Fruit fly (Drosophila melanogaster): Measurements from ENCODE around the gene CG17364.

Gene CG17364

DNA sequence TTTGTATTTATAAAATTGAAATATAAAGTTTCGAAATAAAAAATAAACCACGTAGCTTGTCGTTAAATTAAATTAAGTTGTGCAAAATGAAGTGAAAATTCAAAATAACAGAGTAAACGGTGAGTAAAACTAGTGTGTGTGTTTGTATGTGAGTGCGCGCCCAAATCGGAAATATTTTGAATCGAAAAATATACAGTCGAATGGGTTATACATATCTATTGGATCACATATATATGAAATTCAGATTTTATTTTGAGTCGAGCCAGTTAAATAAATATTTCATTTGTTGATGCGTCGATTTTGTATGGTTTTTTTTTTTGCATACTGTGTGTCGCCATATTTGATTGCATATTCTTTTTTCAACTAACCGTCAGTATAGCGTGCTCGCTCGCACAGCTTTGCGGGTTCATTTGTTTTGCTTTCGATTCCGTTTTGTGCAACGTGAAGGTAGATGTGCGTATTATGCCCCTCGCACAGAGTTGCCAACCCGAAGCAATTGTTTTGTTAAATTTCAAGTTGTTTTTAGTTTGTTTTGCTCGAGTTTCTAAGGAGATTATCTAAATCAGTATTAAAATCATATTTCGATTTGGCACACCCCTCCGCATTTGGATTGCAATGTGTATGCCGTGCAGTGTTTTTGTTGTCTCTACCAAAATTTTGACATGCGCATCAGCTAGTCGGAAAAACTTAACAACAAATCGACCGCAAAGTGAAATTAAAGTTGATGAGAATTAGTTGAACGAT lies 10.3 kb upstream of the CG17364 start:
- TF ChIP-seq CTCF (optimal IDR thresholded peaks at IDR 0.05) (no peak), CG8478 (optimal IDR thresholded peaks at IDR 0.05) (no peak)

- TF ChIP-seq CG8478 (optimal IDR thresholded peaks at IDR 0.05) (no peak), CTCF (optimal IDR thresholded peaks at IDR 0.05) (peak in 1 of 2 experiments; percentile 4)
Observed at dm6 chr3L:14002524-14003135, 9.4 kb upstream of the CG17364 start.

- no peak for TF ChIP-seq CTCF (optimal IDR thresholded peaks at IDR 0.05)
- TF ChIP-seq CG8478 (optimal IDR thresholded peaks at IDR 0.05): no peak
Observed at dm6 chr3L:14001658-14002523, 8.7 kb upstream of the CG17364 start, which contains the start of the genes Nprl3 and upSET. TSS of gene Nprl3 (minus strand) at chr3L:14001880. TSS of gene upSET (plus strand) at chr3L:14002127.

- TF ChIP-seq CTCF (optimal IDR thresholded peaks at IDR 0.05) (no peak), CG8478 (optimal IDR thresholded peaks at IDR 0.05) (no peak)
Observed at dm6 chr3L:13999204-13999603, 6.0 kb upstream of the CG17364 start, which contains the start of gene CG17359. TSS of gene CG17359 (minus strand) at chr3L:13999251.

DNA sequence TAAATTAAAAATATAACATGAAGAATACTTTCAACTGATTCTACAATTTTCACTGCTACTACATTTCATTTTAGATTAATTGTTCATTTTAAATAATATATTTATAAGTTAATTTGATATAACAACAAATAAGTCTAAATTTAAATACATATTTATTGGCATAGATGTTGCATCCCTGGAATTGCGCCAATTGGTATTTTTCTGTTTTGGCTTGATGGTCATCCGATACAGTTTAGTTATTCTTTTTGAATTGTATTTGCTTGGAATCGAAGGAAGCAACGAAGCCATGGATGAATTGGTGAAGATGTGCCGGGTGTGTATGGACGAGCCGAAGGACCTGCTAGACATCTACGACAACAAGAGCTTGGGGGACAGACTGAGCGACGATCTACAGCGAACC lies 3.8 kb upstream of the CG17364 start, which contains the start of gene CG17361:
Gene CG17361, plus strand, starts transcription at position 200 of the 400 bp plus-strand sequence.
- TF ChIP-seq CTCF (optimal IDR thresholded peaks at IDR 0.05): no peak
- no peak for TF ChIP-seq CG8478 (optimal IDR thresholded peaks at IDR 0.05)

dm6 chr3L:13996437-13996836 lies 3.2 kb upstream of the CG17364 start:
- TF ChIP-seq CTCF (optimal IDR thresholded peaks at IDR 0.05) (no peak), CG8478 (optimal IDR thresholded peaks at IDR 0.05) (no peak)

dm6 chr3L:13993742-13994719 lies 831 bp upstream of the CG17364 start, which contains the start of gene CtsK1:
TSS of gene CtsK1 (plus strand) at chr3L:13994231.
- no peak for TF ChIP-seq CTCF (optimal IDR thresholded peaks at IDR 0.05)
- no peak for TF ChIP-seq CG8478 (optimal IDR thresholded peaks at IDR 0.05)

DNA sequence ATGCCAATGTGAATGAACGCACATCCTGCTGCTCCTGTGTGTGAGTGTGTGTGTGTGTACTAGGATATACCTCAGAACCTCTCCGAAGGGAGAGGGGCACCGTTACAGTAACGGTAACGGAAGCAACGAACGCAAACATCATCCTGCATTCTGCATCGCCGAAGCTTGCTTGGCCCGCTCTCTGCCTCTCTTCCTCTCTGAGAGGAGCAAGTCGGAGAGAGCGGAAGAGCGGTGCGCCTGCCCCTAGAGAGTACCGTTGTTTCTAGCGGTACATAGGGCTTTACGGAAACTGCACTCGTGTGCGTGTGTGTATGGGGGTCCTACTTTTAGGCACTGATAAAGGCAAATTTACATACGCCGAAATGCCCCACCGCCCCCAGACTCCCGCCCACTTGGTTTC lies 1.9 kb downstream of the CG17364 start:
- TF ChIP-seq CG8478 (optimal IDR thresholded peaks at IDR 0.05) (no peak), CTCF (optimal IDR thresholded peaks at IDR 0.05) (no peak)

- TF ChIP-seq CTCF (optimal IDR thresholded peaks at IDR 0.05) (no peak), CG8478 (optimal IDR thresholded peaks at IDR 0.05) (no peak)
Observed at dm6 chr3L:13987578-13987977, 5.6 kb downstream of the CG17364 start, which contains the start of gene CG9040. TSS of gene CG9040 (plus strand) at chr3L:13987878.

dm6 chr3L:13986330-13986729 lies 6.9 kb downstream of the CG17364 start, which contains the start of gene CG17362:
TSS of gene CG17362 (plus strand) at chr3L:13986620.
- no peak for TF ChIP-seq CTCF (optimal IDR thresholded peaks at IDR 0.05)
- TF ChIP-seq CG8478 (optimal IDR thresholded peaks at IDR 0.05): no peak

DNA sequence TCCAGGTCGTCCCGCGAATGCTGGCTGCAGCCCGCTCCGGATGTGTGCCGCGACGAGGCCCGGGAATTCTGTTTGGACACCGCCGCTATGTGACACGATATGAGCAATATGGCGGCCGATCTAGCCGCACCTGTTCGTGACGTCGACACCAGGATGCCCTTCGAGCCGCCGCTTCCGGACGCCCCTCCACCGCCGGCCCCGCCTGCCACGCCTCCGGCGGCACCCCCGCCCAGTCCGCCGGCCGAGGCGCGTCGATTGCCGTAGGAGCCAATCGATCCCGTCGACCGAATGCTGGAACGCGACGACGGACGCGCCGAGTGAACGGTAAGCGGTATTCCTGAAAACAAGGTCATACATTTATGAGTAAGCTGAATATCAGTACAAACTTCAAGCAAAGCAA lies 10.7 kb downstream of the CG17364 start:
- TF ChIP-seq CTCF (optimal IDR thresholded peaks at IDR 0.05) (no peak), CG8478 (optimal IDR thresholded peaks at IDR 0.05) (no peak)

- TF ChIP-seq CTCF (optimal IDR thresholded peaks at IDR 0.05) (no peak), CG8478 (optimal IDR thresholded peaks at IDR 0.05) (no peak)
Observed at dm6 chr3L:13973377-13974111, 19.7 kb downstream of the CG17364 start, which contains the start of the genes CG13738 and Hsc70-1. TSS of gene CG13738 (minus strand) at chr3L:13973477. TSS of gene Hsc70-1 (plus strand) at chr3L:13974061.

- TF ChIP-seq CTCF (optimal IDR thresholded peaks at IDR 0.05) (no peak), CG8478 (optimal IDR thresholded peaks at IDR 0.05) (no peak)
Observed at dm6 chr3L:13965502-13965843, 27.7 kb downstream of the CG17364 start.

Measured in S2 (cell line).